Fruit fly (Drosophila melanogaster) ovary, adult (tissue): ENCODE measurements around the gene Mer.

ENCODE experiments used
- CG17801 ChIP-seq: fragments of 200-800 bp; optimal IDR thresholded peaks from 2 replicates; lab custom pipeline; 2019; ENCODE audit warnings: missing biosample characterization, mild to moderate bottlenecking, missing genetic modification characterization, moderate library complexity; ENCODE audit not compliant: partially characterized antibody

Mer gene

dm6 chrX:19662583-19663195 lies 30.6 kb downstream of the Mer start:
- peak; percentile 48 for TF ChIP-seq CG17801 (GFP tag; lab: Kevin White, UChicago)

DNA sequence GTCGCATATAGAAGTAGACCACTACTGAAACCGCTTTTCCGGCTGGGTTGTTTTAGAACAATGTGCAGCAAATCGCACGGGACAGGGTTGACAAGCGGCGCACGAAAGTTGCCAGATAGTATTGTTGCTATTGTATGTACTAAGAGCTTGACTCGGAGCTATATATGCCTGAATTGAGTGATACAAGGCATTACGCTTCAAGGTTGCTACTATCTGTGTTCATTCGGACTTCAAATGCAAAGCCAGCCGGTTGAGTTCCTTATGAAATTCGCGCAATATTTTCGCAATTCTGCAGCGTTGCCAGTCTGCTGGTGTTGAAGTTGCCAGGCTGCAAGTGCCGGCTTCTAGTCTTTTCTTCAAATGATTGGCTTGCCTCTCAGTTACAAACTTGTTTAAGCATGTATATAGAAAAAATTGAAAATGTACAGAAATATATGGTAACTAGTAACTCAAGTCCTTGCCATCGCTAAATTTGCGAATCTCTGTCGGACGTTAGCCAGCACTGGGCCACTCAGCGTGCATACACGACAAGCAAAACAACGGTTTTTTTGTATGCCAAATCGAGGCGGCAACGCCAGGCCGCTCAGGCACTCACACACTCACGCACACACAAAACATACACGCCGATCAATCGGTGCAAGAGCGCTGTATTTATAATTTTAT lies 41.4 kb downstream of the Mer start, which contains the start of the genes Ranbp21 and Elys:
Gene Ranbp21 (minus strand): TSS at position 513 of the 663 bp plus-strand sequence.
Gene Elys (plus strand): TSS at position 549 of the 663 bp plus-strand sequence.
- peak; percentile 13 for TF ChIP-seq CG17801 (GFP tag; lab: Kevin White, UChicago)

- TF ChIP-seq CG17801 (GFP tag; lab: Kevin White, UChicago), result no peak
Measured at dm6 chrX:19645873-19646541, 47.3 kb downstream of the Mer start, which contains the start of gene Arp10. TSS of gene Arp10 (minus strand) at chrX:19646176.

DNA sequence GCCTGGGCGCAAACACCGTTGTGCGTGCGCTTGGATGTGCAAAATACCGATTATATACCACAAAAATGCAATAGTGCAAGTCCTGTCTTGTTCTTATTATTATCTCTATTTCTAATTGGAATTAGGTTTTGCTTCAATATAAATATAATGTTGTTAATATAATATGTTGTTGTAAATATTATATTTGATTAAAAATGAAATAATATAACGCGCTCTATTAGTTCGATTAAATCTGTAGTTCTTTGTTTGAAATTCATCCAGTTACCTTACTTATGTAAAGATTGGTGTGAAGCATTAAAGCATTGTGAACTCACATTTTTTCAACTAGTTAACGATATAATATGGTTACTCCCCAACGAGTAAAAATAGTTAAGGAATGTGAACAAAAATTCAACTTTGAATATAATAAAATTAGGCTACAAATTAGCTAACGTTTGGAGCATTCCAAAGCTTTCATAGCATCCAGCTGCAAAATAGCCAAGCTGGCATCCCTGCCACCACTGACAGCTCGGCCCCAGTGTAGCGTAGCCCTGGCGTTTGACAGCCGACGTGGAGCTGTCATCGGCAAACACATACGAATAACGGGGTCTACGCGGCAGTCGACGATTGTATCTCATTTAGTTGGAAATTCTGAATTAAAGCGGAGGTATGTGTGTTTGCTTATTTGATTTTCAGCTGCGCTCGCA lies 50.3 kb downstream of the Mer start, which contains the start of the genes CG12237 and Sec61gamma:
Gene CG12237 (minus strand): TSS at position 51 of the 686 bp plus-strand sequence.
Gene Sec61gamma (plus strand): TSS at position 509 of the 686 bp plus-strand sequence.
- peak; percentile 45 for TF ChIP-seq CG17801 (GFP tag; lab: Kevin White, UChicago)

DNA sequence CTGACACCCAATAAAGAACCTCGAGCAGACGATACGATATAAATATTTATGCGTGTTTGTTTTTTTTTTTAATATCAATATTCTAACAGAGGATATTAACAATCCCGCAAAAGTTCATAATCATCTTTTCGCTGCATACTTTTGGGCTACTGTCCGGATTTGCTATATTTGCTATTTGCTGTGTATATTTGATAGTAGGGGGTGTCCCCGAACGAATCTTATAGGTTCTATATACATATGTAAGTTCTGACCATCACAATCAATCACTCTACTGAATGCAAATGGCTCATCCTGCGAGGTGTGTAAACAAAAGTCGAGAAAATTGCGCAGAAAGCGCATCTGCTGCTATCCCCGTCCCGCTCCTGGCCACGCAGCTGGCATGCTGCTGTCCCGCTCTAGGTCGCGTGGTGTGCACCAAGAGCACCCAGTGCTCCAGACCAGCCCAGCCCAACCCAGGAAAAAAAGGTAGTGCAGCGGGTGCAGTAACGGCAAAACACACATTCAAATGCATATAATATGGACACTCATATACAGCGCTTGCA lies 52.5 kb downstream of the Mer start:
- TF ChIP-seq CG17801 (GFP tag; lab: Kevin White, UChicago), result no peak
